Worm (Caenorhabditis elegans): ENCODE measurements around the gene nse-4.

The nse-4 gene

ce11 chrIV:11480027-11480896 lies at the start of gene nse-4, which contains the start of gene mbf-1:
nse-4 (plus strand) TSS chrIV:11480846.
mbf-1 (minus strand) TSS chrIV:11480369.
- TF ChIP-seq ztf-4 (tag; optimal IDR thresholded peaks at IDR 0.05) = peak; percentile 48
- TF ChIP-seq aly-2 (tag; optimal IDR thresholded peaks at IDR 0.05) = no peak
- TF ChIP-seq nhr-21 (tag; optimal IDR thresholded peaks at IDR 0.05) = peak; percentile 7
- TF ChIP-seq gmeb-1 (tag; optimal IDR thresholded peaks at IDR 0.05) = peak; percentile 76
- TF ChIP-seq sma-9 (GFP tag; optimal IDR thresholded peaks at IDR 0.05) = peak; percentile 35
- TF ChIP-seq sma-9 (tag; optimal IDR thresholded peaks at IDR 0.05) = no peak
- TF ChIP-seq unc-62 (GFP tag; optimal IDR thresholded peaks at IDR 0.05) = no peak
- TF ChIP-seq sma-3 (GFP tag; optimal IDR thresholded peaks at IDR 0.05) = peak; percentile 56
- peak; percentile 71 for TF ChIP-seq unc-55 (GFP tag; optimal IDR thresholded peaks at IDR 0.05)
- TF ChIP-seq lin-13 (GFP tag; optimal IDR thresholded peaks at IDR 0.05) = peak; percentile 47
- peak; percentile 82 for TF ChIP-seq crh-2 (tag; optimal IDR thresholded peaks at IDR 0.05)
- TF ChIP-seq nhr-129 (tag; optimal IDR thresholded peaks at IDR 0.05) = peak; percentile 65
- no peak for TF ChIP-seq blmp-1 (tag; optimal IDR thresholded peaks at IDR 0.05; ENCODE audit: insufficient read depth)
- peak; percentile 20 for TF ChIP-seq sem-4 (tag; optimal IDR thresholded peaks at IDR 0.05)
- peak; percentile 56 for TF ChIP-seq fos-1 (tag; optimal IDR thresholded peaks at IDR 0.05)
- TF ChIP-seq snpc-4 (tag; optimal IDR thresholded peaks at IDR 0.05) = no peak
- peak; percentile 12 for TF ChIP-seq skn-1 (tag; optimal IDR thresholded peaks at IDR 0.05)
- no peak for TF ChIP-seq ceh-82 (tag; optimal IDR thresholded peaks at IDR 0.05)
- TF ChIP-seq elt-3 (tag; optimal IDR thresholded peaks at IDR 0.05) = no peak
- TF ChIP-seq C34F6.9 (tag; optimal IDR thresholded peaks at IDR 0.05) = peak; percentile 94
- peak; percentile 67 for TF ChIP-seq ama-1 (optimal IDR thresholded peaks at IDR 0.05)
- TF ChIP-seq nhr-25 (tag; optimal IDR thresholded peaks at IDR 0.05) = peak; percentile 39
- TF ChIP-seq lsy-2 (tag; optimal IDR thresholded peaks at IDR 0.05) = peak; percentile 59 to 80
- TF ChIP-seq F13H6.1 (tag; optimal IDR thresholded peaks at IDR 0.05) = peak; percentile 23

- TF ChIP-seq elt-1 (tag; optimal IDR thresholded peaks at IDR 0.05) (no peak), nhr-77 (tag; optimal IDR thresholded peaks at IDR 0.05) (no peak), ama-1 (optimal IDR thresholded peaks at IDR 0.05) (no peak), dmd-4 (tag; optimal IDR thresholded peaks at IDR 0.05) (no peak), snpc-4 (tag; optimal IDR thresholded peaks at IDR 0.05) (no peak), unc-39 (tag; optimal IDR thresholded peaks at IDR 0.05) (no peak), elt-3 (tag; optimal IDR thresholded peaks at IDR 0.05) (no peak), lin-39 (tag; optimal IDR thresholded peaks at IDR 0.05) (no peak), unc-62 (GFP tag; optimal IDR thresholded peaks at IDR 0.05) (no peak), nhr-25 (tag; optimal IDR thresholded peaks at IDR 0.05) (no peak), sem-4 (tag; optimal IDR thresholded peaks at IDR 0.05) (no peak), crh-2 (tag; optimal IDR thresholded peaks at IDR 0.05) (no peak), nhr-129 (tag; optimal IDR thresholded peaks at IDR 0.05) (no peak)
These were observed 49.2 kb upstream of the nse-4 start for ce11 chrIV:11431448-11431847.

ce11 chrIV:11433709-11434108 lies 46.9 kb upstream of the nse-4 start:
- TF ChIP-seq skn-1 (tag; optimal IDR thresholded peaks at IDR 0.05) (no peak), nhr-23 (tag; optimal IDR thresholded peaks at IDR 0.05) (no peak), lin-39 (tag; optimal IDR thresholded peaks at IDR 0.05) (no peak), peb-1 (tag; optimal IDR thresholded peaks at IDR 0.05) (no peak), nhr-11 (tag; optimal IDR thresholded peaks at IDR 0.05) (no peak), dmd-4 (tag; optimal IDR thresholded peaks at IDR 0.05) (no peak), mbf-1 (tag; optimal IDR thresholded peaks at IDR 0.05) (no peak), crh-2 (tag; optimal IDR thresholded peaks at IDR 0.05) (peak; percentile 68), ztf-11 (tag; optimal IDR thresholded peaks at IDR 0.05) (no peak), ceh-82 (tag; optimal IDR thresholded peaks at IDR 0.05) (no peak), ztf-1 (GFP tag; conservative IDR thresholded peaks at IDR 0.05) (no peak), ama-1 (optimal IDR thresholded peaks at IDR 0.05) (no peak), R02D3.7 (tag; optimal IDR thresholded peaks at IDR 0.05) (no peak), mdl-1 (tag; optimal IDR thresholded peaks at IDR 0.05) (no peak), nhr-10 (tag; optimal IDR thresholded peaks at IDR 0.05) (no peak), sma-3 (GFP tag; optimal IDR thresholded peaks at IDR 0.05) (peak; percentile 31), blmp-1 (tag; optimal IDR thresholded peaks at IDR 0.05; ENCODE audit: insufficient read depth) (no peak), nhr-6 (tag; optimal IDR thresholded peaks at IDR 0.05) (no peak), nhr-77 (tag; optimal IDR thresholded peaks at IDR 0.05) (no peak), sem-4 (tag; optimal IDR thresholded peaks at IDR 0.05) (peak; percentile 48), ztf-4 (tag; optimal IDR thresholded peaks at IDR 0.05) (peak; percentile 55), mab-5 (tag; optimal IDR thresholded peaks at IDR 0.05) (peak; percentile 49), unc-62 (GFP tag; optimal IDR thresholded peaks at IDR 0.05) (no peak), snpc-4 (tag; optimal IDR thresholded peaks at IDR 0.05) (peak; percentile 10), ceh-16 (tag; optimal IDR thresholded peaks at IDR 0.05) (no peak), egl-27 (tag; optimal IDR thresholded peaks at IDR 0.05) (peak; percentile 44), C34F6.9 (tag; optimal IDR thresholded peaks at IDR 0.05) (peak; percentile 90), nhr-25 (tag; optimal IDR thresholded peaks at IDR 0.05) (no peak), nhr-237 (tag; optimal IDR thresholded peaks at IDR 0.05) (no peak), aly-2 (tag; optimal IDR thresholded peaks at IDR 0.05) (no peak), sma-9 (GFP tag; optimal IDR thresholded peaks at IDR 0.05) (peak; percentile 53), sma-9 (tag; optimal IDR thresholded peaks at IDR 0.05) (no peak), nhr-12 (tag; optimal IDR thresholded peaks at IDR 0.05) (no peak), nhr-129 (tag; optimal IDR thresholded peaks at IDR 0.05) (peak; percentile 80), lin-13 (GFP tag; optimal IDR thresholded peaks at IDR 0.05) (peak; percentile 63), ZK546.5 (tag; optimal IDR thresholded peaks at IDR 0.05) (no peak), gmeb-1 (tag; optimal IDR thresholded peaks at IDR 0.05) (peak; percentile 73), elt-3 (tag; optimal IDR thresholded peaks at IDR 0.05) (no peak)

Data from whole organism, L2 larva.